Worm (Caenorhabditis elegans) whole organism, L1 larva: ENCODE measurements around the gene oac-3.

ENCODE experiments used
- C04F5.9 ChIP-seq: sonication (generic microtip); optimal IDR thresholded peaks from 2 replicates; lab custom pipeline; 2016; ENCODE audit warnings: missing genetic modification characterization, missing compliant biosample characterization
- F16B12.6 ChIP-seq: fragments of 150-350 bp; optimal IDR thresholded peaks from 2 replicates; lab custom pipeline; 2014; ENCODE audit warnings: missing biosample characterization, missing genetic modification characterization
- aha-1 ChIP-seq: fragments of 150-350 bp; optimal IDR thresholded peaks from 2 replicates; lab custom pipeline; 2014; ENCODE audit warnings: missing biosample characterization, missing genetic modification characterization
- alr-1 ChIP-seq: fragments of 200-800 bp; sonication (Bioruptor generic); optimal IDR thresholded peaks from 2 replicates; lab custom pipeline; 2018; ENCODE audit warnings: borderline replicate concordance, mild to moderate bottlenecking, missing genetic modification characterization, missing compliant biosample characterization
- aly-2 ChIP-seq: fragments of 150-350 bp; optimal IDR thresholded peaks from 2 replicates; lab custom pipeline; 2014; ENCODE audit warnings: missing biosample characterization, missing genetic modification characterization
- blmp-1 ChIP-seq: fragments of 150-350 bp; optimal IDR thresholded peaks from 2 replicates; lab custom pipeline; 2014; ENCODE audit warnings: missing biosample characterization, missing genetic modification characterization
- ceh-63 ChIP-seq: fragments of 200-800 bp; sonication (Bioruptor generic); optimal IDR thresholded peaks from 2 replicates; lab custom pipeline; 2018; ENCODE audit warnings: mild to moderate bottlenecking, missing genetic modification characterization, missing compliant biosample characterization
- ceh-82 ChIP-seq, 3 experiments: fragments of 150-350 bp in 1 of 3; sonication (generic microtip) in 2 of 3; optimal IDR thresholded peaks; 2 replicates each; lab custom pipeline; 2014 to 2017; ENCODE audit warnings: missing biosample characterization in 3 of 3, missing genetic modification characterization in 3 of 3
- dsc-1 ChIP-seq: sonication (generic microtip); optimal IDR thresholded peaks from 2 replicates; lab custom pipeline; 2016; ENCODE audit warnings: mild to moderate bottlenecking, missing genetic modification characterization, missing compliant biosample characterization
- efl-1 ChIP-seq, 4 experiments: fragments of 150-350 bp; optimal IDR thresholded peaks in 3 of 4; peaks in 1 of 4; 1 replicate in 1 of 4; 2 replicates in 3 of 4; lab custom pipeline; 2014; ENCODE audit warnings: missing biosample characterization in 2 of 4, missing genetic modification characterization in 2 of 4, missing genetic modification reagents in 2 of 4
- efl-3 ChIP-seq: fragments of 200-800 bp; sonication (Bioruptor generic); optimal IDR thresholded peaks from 2 replicates; lab custom pipeline; 2018; ENCODE audit warnings: mild to moderate bottlenecking, missing genetic modification characterization, missing compliant biosample characterization
- elt-2 ChIP-seq: sonication (generic microtip); optimal IDR thresholded peaks from 2 replicates; lab custom pipeline; 2016; ENCODE audit warnings: missing genetic modification characterization, mild to moderate bottlenecking, inconsistent platforms, missing compliant biosample characterization, missing genetic modification reagents
- fkh-10 ChIP-seq: sonication (generic microtip); optimal IDR thresholded peaks from 2 replicates; lab custom pipeline; 2017; ENCODE audit warnings: missing biosample characterization, missing genetic modification reagents, missing genetic modification characterization
- fkh-4 ChIP-seq: sonication (generic microtip); optimal IDR thresholded peaks from 2 replicates; lab custom pipeline; 2016; ENCODE audit warnings: missing compliant biosample characterization, missing genetic modification characterization, borderline replicate concordance
- grh-1 ChIP-seq: fragments of 200-800 bp; sonication (Bioruptor generic); IDR thresholded peaks from 2 replicates; pipeline ENCODE4 v1.3.6; 2022; ENCODE audit warnings: missing genetic modification reagents, missing genetic modification characterization, missing compliant biosample characterization
- hlh-17 ChIP-seq: fragments of 200-800 bp; sonication (Bioruptor generic); optimal IDR thresholded peaks from 2 replicates; lab custom pipeline; 2018; ENCODE audit warnings: missing genetic modification characterization, mild to moderate bottlenecking, missing compliant biosample characterization, moderate library complexity, borderline replicate concordance
- hlh-4 ChIP-seq: sonication (generic microtip); optimal IDR thresholded peaks from 2 replicates; lab custom pipeline; 2016; ENCODE audit warnings: mild to moderate bottlenecking, missing genetic modification characterization, missing compliant biosample characterization
- isw-1 ChIP-seq: fragments of 200-800 bp; sonication (Bioruptor generic); IDR thresholded peaks from 2 replicates; pipeline ENCODE4 v1.3.6; 2022; ENCODE audit warnings: missing genetic modification characterization, missing compliant biosample characterization
- jun-1 ChIP-seq: fragments of 150-350 bp; optimal IDR thresholded peaks from 2 replicates; lab custom pipeline; 2014; ENCODE audit warnings: missing biosample characterization, missing genetic modification reagents, missing genetic modification characterization
- lin-14 ChIP-seq: fragments of 200-800 bp; sonication (Bioruptor generic); optimal IDR thresholded peaks from 2 replicates; lab custom pipeline; 2018; ENCODE audit warnings: mild to moderate bottlenecking, missing genetic modification characterization, moderate library complexity, missing compliant biosample characterization
- lin-35 ChIP-seq, 2 experiments: fragments of 150-350 bp; optimal IDR thresholded peaks; 2 replicates each; lab custom pipeline; 2014; ENCODE audit warnings: missing biosample characterization in 2 of 2, missing genetic modification characterization in 2 of 2, missing genetic modification reagents in 2 of 2
- lir-3 ChIP-seq: sonication (generic microtip); optimal IDR thresholded peaks from 2 replicates; lab custom pipeline; 2016; ENCODE audit warnings: mild to moderate bottlenecking, missing genetic modification characterization, moderate library complexity, missing compliant biosample characterization; ENCODE audit not compliant: poor library complexity
- lsy-2 ChIP-seq, 2 experiments: fragments of 150-350 bp; optimal IDR thresholded peaks; 2 replicates each; lab custom pipeline; 2014; ENCODE audit warnings: missing biosample characterization in 2 of 2, missing genetic modification characterization in 2 of 2
- nhr-11 ChIP-seq: fragments of 150-350 bp; optimal IDR thresholded peaks from 2 replicates; lab custom pipeline; 2014; ENCODE audit warnings: missing biosample characterization, missing genetic modification characterization
- nhr-28 ChIP-seq: fragments of 150-350 bp; optimal IDR thresholded peaks from 2 replicates; lab custom pipeline; 2014; ENCODE audit warnings: missing biosample characterization, missing genetic modification characterization
- nhr-71 ChIP-seq: sonication (generic microtip); optimal IDR thresholded peaks from 2 replicates; lab custom pipeline; 2016; ENCODE audit warnings: mild to moderate bottlenecking, missing genetic modification characterization, moderate library complexity, missing compliant biosample characterization
- nhr-77 ChIP-seq: fragments of 150-350 bp; optimal IDR thresholded peaks from 2 replicates; lab custom pipeline; 2014; ENCODE audit warnings: missing biosample characterization, missing genetic modification characterization
- nhr-85 ChIP-seq: sonication (generic microtip); peaks from one replicate; lab custom pipeline; 2016; ENCODE audit warnings: missing genetic modification characterization, inconsistent platforms, missing compliant biosample characterization
- pag-3 ChIP-seq: sonication (generic microtip); optimal IDR thresholded peaks from 2 replicates; lab custom pipeline; 2017; ENCODE audit warnings: missing genetic modification characterization, mild to moderate bottlenecking, missing compliant biosample characterization, antibody characterized with exemption, borderline replicate concordance; ENCODE audit not compliant: insufficient read depth
- sox-4 ChIP-seq: sonication (generic microtip); optimal IDR thresholded peaks from 2 replicates; lab custom pipeline; 2016; ENCODE audit warnings: missing genetic modification characterization, missing compliant biosample characterization
- sup-37 ChIP-seq: fragments of 200-800 bp; sonication (Bioruptor generic); optimal IDR thresholded peaks from 2 replicates; lab custom pipeline; 2018; ENCODE audit warnings: mild to moderate bottlenecking, missing genetic modification characterization, missing compliant biosample characterization
- tbx-2 ChIP-seq: sonication (generic microtip); optimal IDR thresholded peaks from 2 replicates; lab custom pipeline; 2016; ENCODE audit warnings: missing genetic modification characterization, missing compliant biosample characterization
- unc-30 ChIP-seq: sonication (generic microtip); optimal IDR thresholded peaks from 2 replicates; lab custom pipeline; 2017; ENCODE audit warnings: missing biosample characterization, missing genetic modification characterization
- unc-98 ChIP-seq: fragments of 200-800 bp; sonication (Bioruptor generic); IDR thresholded peaks from 2 replicates; pipeline ENCODE4 v1.3.6; 2022; ENCODE audit warnings: missing genetic modification characterization, missing compliant biosample characterization

The oac-3 gene

DNA sequence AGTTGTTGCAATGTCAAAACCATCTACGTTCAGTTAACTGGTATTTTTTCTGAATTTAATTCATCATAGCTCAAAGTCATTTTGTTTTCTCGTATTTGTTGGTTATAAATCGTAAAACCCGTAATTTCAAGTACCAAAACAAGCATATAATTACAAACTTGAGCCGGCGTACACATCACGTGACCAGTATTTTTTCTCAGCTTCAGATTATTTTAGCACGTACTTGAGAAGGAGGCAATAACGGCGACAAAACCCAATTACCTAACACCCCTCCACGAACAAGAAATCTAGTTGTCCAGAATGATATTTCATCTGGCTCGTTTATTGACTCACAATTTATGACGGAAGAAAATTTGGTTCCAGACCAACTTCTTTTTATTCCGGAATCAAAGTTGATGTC lies 40.4 kb upstream of the oac-3 start, which contains the start of gene srx-135:
TSS of gene srx-135 (plus strand) at position 301 of the 400 bp plus-strand sequence.
- TF ChIP-seq grh-1 (GFP tag; lab: Robert Waterston, UW) (no peak), aly-2 (no peak), lsy-2 (tag; optimal IDR thresholded peaks at IDR 0.05; lab: Kevin White, UChicago) (no peak), tbx-2 (tag; lab: Kevin White, UChicago) (no peak), nhr-71 (tag; lab: Kevin White, UChicago) (no peak), ceh-82 (tag; optimal IDR thresholded peaks at IDR 0.05; lab: Kevin White, UChicago) (no peak), hlh-4 (tag; lab: Kevin White, UChicago) (no peak), blmp-1 (tag; lab: Kevin White, UChicago) (no peak), efl-3 (no peak), F16B12.6 (no peak), dsc-1 (tag; lab: Kevin White, UChicago) (no peak), nhr-28 (tag; lab: Kevin White, UChicago) (no peak), hlh-17 (GFP tag; lab: Kevin White, UChicago) (no peak), unc-30 (tag; lab: Kevin White, UChicago) (no peak)

DNA sequence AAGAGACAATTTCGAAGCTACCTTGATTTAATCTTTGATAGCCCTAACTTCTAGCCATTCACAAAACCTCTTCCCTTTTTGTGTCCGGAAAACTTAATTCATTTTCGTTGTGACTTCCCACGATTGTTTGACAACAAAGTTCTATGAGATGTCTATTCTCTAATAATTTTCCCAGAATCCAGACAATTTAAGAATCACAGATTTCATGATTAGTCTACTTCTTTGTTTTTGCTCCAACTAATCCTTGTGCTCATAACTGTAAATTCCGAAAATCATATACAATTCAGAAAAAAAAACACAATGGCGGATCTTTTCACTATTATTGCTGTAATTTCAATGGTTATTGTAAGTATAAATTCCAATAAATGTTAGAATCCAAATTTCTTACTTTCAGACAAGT lies 36.8 kb upstream of the oac-3 start, which contains the start of gene srx-137:
TSS of gene srx-137 (plus strand) at position 301 of the 400 bp plus-strand sequence.
- TF ChIP-seq dsc-1 (tag; lab: Kevin White, UChicago) (no peak), efl-3 (no peak), pag-3 (no peak), elt-2 (tag; lab: Kevin White, UChicago) (no peak), isw-1 (GFP tag; lab: Robert Waterston, UW) (no peak), aha-1 (tag; lab: Kevin White, UChicago) (no peak), sox-4 (no peak), nhr-77 (tag; lab: Kevin White, UChicago) (no peak)

DNA sequence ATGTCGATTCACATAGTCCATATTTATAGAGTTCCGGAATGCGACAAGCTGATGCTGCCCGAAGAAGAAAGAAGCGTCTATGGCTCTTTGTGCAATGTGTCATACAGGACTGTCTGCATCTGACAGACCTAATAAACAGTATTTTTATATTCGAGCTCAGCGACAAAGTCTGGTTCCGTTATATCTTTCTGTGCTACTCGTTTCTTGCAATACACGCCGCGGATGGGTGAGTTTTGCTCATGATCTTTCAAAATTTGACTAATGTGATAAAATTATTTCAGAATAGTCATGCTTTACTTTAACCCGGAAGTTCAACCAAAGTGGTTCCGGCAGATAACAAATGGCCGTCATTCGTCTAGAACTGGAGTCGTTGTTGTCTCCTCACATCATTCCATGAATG lies 35.6 kb upstream of the oac-3 start:
- TF ChIP-seq lir-3 (tag; lab: Kevin White, UChicago) (no peak), dsc-1 (tag; lab: Kevin White, UChicago) (no peak), lin-14 (GFP tag; lab: Kevin White, UChicago) (no peak), nhr-85 (tag; lab: Kevin White, UChicago) (no peak), hlh-4 (tag; lab: Kevin White, UChicago) (no peak), blmp-1 (tag; lab: Kevin White, UChicago) (no peak), jun-1 (tag; lab: Kevin White, UChicago) (no peak), efl-1 (optimal IDR thresholded peaks at IDR 0.05; lab: Kevin White, UChicago) (no peak), efl-1 (GFP tag; optimal IDR thresholded peaks at IDR 0.05 in 1 of 2; lab: Kevin White, UChicago) (no peak), fkh-4 (no peak), hlh-17 (GFP tag; lab: Kevin White, UChicago) (no peak), unc-98 (GFP tag; lab: Robert Waterston, UW) (no peak), lin-35 (GFP tag; optimal IDR thresholded peaks at IDR 0.05; lab: Kevin White, UChicago) (no peak), fkh-10 (GFP tag; lab: Kevin White, UChicago) (no peak), nhr-11 (tag; lab: Kevin White, UChicago) (no peak), sup-37 (GFP tag; lab: Kevin White, UChicago) (no peak), alr-1 (no peak), ceh-63 (no peak), nhr-28 (tag; lab: Kevin White, UChicago) (no peak), C04F5.9 (no peak)

DNA sequence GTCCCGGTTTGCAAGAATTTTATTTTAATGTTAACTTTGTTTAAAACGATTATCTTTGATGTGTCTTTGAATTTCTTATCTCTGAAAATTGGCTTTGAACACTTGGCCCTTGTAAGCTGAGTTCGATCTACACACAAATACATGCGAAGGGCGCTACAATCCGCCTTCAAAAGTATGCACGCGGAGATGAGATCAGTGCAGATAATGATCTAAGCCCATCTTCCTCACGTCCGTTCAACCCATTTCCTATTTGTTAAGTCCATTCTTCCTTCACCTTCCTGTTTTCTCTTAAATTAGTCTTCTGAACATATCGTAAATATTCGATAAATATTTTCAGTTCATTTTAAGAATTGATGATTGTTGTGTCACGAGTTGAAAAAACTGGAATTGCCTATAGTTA lies 33.0 kb upstream of the oac-3 start, which contains the start of gene nhr-175:
TSS of gene nhr-175 (plus strand) at position 339 of the 400 bp plus-strand sequence.
- peak; percentile 61 for TF ChIP-seq nhr-85 (tag; lab: Kevin White, UChicago)
- no peak for TF ChIP-seq fkh-4
- no peak for TF ChIP-seq efl-3
- TF ChIP-seq, all 84 proteins: peak for 1
